Fruit fly (Drosophila melanogaster): Measurements from ENCODE around the gene kipf.

The kipf gene

DNA sequence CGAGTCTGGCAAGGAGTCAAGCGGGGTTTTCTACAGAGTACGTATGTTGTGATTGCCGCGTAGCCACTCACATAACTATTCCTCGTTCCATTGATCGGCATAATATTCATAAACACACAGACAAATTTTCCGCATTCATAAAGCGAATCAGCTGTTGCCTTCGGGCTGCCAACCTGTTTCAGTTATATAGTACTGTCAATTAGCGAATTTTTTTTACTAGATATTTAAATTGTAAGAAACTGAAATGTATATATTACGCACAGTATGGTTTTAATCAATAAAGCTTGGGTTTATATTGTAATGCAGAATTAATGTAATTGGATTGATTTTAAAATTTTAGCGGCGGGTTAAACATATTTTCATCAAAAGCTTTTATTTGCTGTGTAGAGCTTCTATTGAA is 512 bp upstream of the kipf start, which contains the start of gene Rfk (continued):
- TF ChIP-seq twi (tag; optimal IDR thresholded peaks at IDR 0.05) (no peak), Antp (GFP tag; optimal IDR thresholded peaks at IDR 0.05) (no peak), so (GFP tag; IDR thresholded peaks at IDR 0.05) (no peak), CG15601 (tag; optimal IDR thresholded peaks at IDR 0.05) (no peak), Dip2 (GFP tag; IDR thresholded peaks at IDR 0.05) (no peak), gt (GFP tag; IDR thresholded peaks at IDR 0.05) (no peak), Kr (GFP tag; optimal IDR thresholded peaks at IDR 0.05) (no peak), CG9215 (GFP tag; IDR thresholded peaks at IDR 0.05) (no peak), jigr1 (GFP tag; IDR thresholded peaks at IDR 0.05) (no peak), zf30C (GFP tag; optimal IDR thresholded peaks at IDR 0.05) (no peak), pho (GFP tag; optimal IDR thresholded peaks at IDR 0.05) (no peak), ind (GFP tag; optimal IDR thresholded peaks at IDR 0.05) (no peak), Chrac-16 (GFP tag; optimal IDR thresholded peaks at IDR 0.05) (no peak), CG14860 (GFP tag; IDR thresholded peaks at IDR 0.05; ENCODE audit: partially characterized antibody) (no peak), CG3995 (GFP tag; optimal IDR thresholded peaks at IDR 0.05) (no peak), CG14441 (GFP tag; IDR thresholded peaks at IDR 0.05) (no peak), sna (GFP tag; IDR thresholded peaks at IDR 0.05; ENCODE audit: partially characterized antibody) (no peak), maf-S (GFP tag; optimal IDR thresholded peaks at IDR 0.05) (no peak), salm (tag; optimal IDR thresholded peaks at IDR 0.05) (no peak), sima (GFP tag; optimal IDR thresholded peaks at IDR 0.05) (no peak), D19B (GFP tag; optimal IDR thresholded peaks at IDR 0.05) (no peak), yki (optimal IDR thresholded peaks at IDR 0.05) (no peak), CG10431 (GFP tag; optimal IDR thresholded peaks at IDR 0.05) (no peak), CG30020 (tag; optimal IDR thresholded peaks at IDR 0.05) (peak; percentile 52), CG18764 (GFP tag; optimal IDR thresholded peaks at IDR 0.05) (no peak), CG6765 (GFP tag; optimal IDR thresholded peaks at IDR 0.05) (no peak), nau (GFP tag; optimal IDR thresholded peaks at IDR 0.05) (no peak), CG2712 (tag; optimal IDR thresholded peaks at IDR 0.05) (peak; percentile 44), MBD-R2 (GFP tag; IDR thresholded peaks at IDR 0.05) (peak; percentile 91), C15 (GFP tag; IDR thresholded peaks at IDR 0.05) (no peak), CkIIα-i1 (GFP tag; IDR thresholded peaks at IDR 0.05) (no peak), Asciz (GFP tag; optimal IDR thresholded peaks at IDR 0.05) (no peak), ATbp (GFP tag; optimal IDR thresholded peaks at IDR 0.05) (no peak)

dm6 chr3R:7920196-7920595 is 6.5 kb downstream of the kipf start, which contains the start of the genes CG10445 and lds:
CG10445 (minus strand) TSS chr3R:7920299.
lds (plus strand) TSS chr3R:7920431.
- TF ChIP-seq cato (GFP tag; optimal IDR thresholded peaks at IDR 0.05; ENCODE audit: borderline replicate concordance), result no peak
- TF ChIP-seq kay (GFP tag; optimal IDR thresholded peaks at IDR 0.05), result no peak
- TF ChIP-seq CTCF (GFP tag; optimal IDR thresholded peaks at IDR 0.05), result peak; percentile 33
- TF ChIP-seq CG2889 (GFP tag; IDR thresholded peaks at IDR 0.05), result no peak
- no peak for TF ChIP-seq TFAM (GFP tag; optimal IDR thresholded peaks at IDR 0.05)
- TF ChIP-seq Ptx1 (GFP tag; IDR thresholded peaks at IDR 0.05), result 0 out of 2 replicates have a peak, but pooled peaks have one; percentile 27
- TF ChIP-seq vfl (GFP tag; optimal IDR thresholded peaks at IDR 0.05), result no peak
- TF ChIP-seq bbx (GFP tag; IDR thresholded peaks at IDR 0.05; ENCODE audit: partially characterized antibody), result peak; percentile 91
- peak; percentile 87 for TF ChIP-seq Dp (GFP tag; optimal IDR thresholded peaks at IDR 0.05)
- peak; percentile 57 for TF ChIP-seq CG15514 (GFP tag; optimal IDR thresholded peaks at IDR 0.05)
- no peak for TF ChIP-seq CG6654 (GFP tag; optimal IDR thresholded peaks at IDR 0.05)
- peak; percentile 79 for TF ChIP-seq CG17186 (GFP tag; optimal IDR thresholded peaks at IDR 0.05)
- TF ChIP-seq Max (GFP tag; optimal IDR thresholded peaks at IDR 0.05), result no peak
- TF ChIP-seq CG3726 (GFP tag; IDR thresholded peaks at IDR 0.05), result no peak
- TF ChIP-seq MBD-R2 (GFP tag; IDR thresholded peaks at IDR 0.05), result peak; percentile 90
- TF ChIP-seq tio (GFP tag; optimal IDR thresholded peaks at IDR 0.05), result no peak
- TF ChIP-seq Xbp1 (GFP tag; optimal IDR thresholded peaks at IDR 0.05), result peak; percentile 32
- TF ChIP-seq CG11723 (GFP tag; optimal IDR thresholded peaks at IDR 0.05), result no peak
- TF ChIP-seq en (GFP tag; optimal IDR thresholded peaks at IDR 0.05), result no peak
- TF ChIP-seq Antp (GFP tag; optimal IDR thresholded peaks at IDR 0.05), result no peak
- peak; percentile 95 for TF ChIP-seq hb (GFP tag; IDR thresholded peaks at IDR 0.05; ENCODE audit: partially characterized antibody)
- TF ChIP-seq CG12155 (GFP tag; optimal IDR thresholded peaks at IDR 0.05), result no peak
- no peak for TF ChIP-seq CG10431 (GFP tag; optimal IDR thresholded peaks at IDR 0.05)
- TF ChIP-seq insv (GFP tag; optimal IDR thresholded peaks at IDR 0.05), result no peak
